Worm (Caenorhabditis elegans) whole organism, young adult: ENCODE data around the gene flp-5.

Experiments used
- hmg-20 ChIP-seq: fragments of 200-800 bp; sonication (Bioruptor generic); IDR thresholded peaks from 2 replicates; pipeline ENCODE4 v1.3.6; 2022; ENCODE audit warnings: missing genetic modification reagents, missing genetic modification characterization, missing compliant biosample characterization
- lin-40 ChIP-seq: sonication (generic microtip); optimal IDR thresholded peaks from 2 replicates; lab custom pipeline; 2016; ENCODE audit warnings: missing genetic modification characterization, mild to moderate bottlenecking, missing compliant biosample characterization, missing genotype, missing genetic modification reagents
- pha-4 ChIP-seq: fragments of 150-350 bp; sonication (generic microtip); optimal IDR thresholded peaks from 2 replicates; lab custom pipeline; 2014; ENCODE audit warnings: missing biosample characterization, missing genetic modification reagents, missing genetic modification characterization
- snpc-4 ChIP-seq, 5 experiments: fragments of 150-350 bp in 1 of 5; sonication (generic microtip) in 4 of 5; optimal IDR thresholded peaks; 2 replicates each; lab custom pipeline; 2014 to 2018; ENCODE audit warnings: missing genetic modification characterization in 5 of 5, missing biosample characterization in 3 of 5, antibody characterized with exemption in 2 of 5, mild to moderate bottlenecking in 2 of 5, missing compliant biosample characterization in 2 of 5, missing genotype in 2 of 5, moderate library complexity in 2 of 5, missing genetic modification reagents in 1 of 5
- tlf-1 ChIP-seq: fragments of 200-800 bp; sonication (Bioruptor generic); optimal IDR thresholded peaks from 2 replicates; lab custom pipeline; 2018; ENCODE audit warnings: mild to moderate bottlenecking, missing genetic modification characterization, missing compliant biosample characterization

- no peak for TF ChIP-seq pha-4 (tag; lab: Kevin White, UChicago)
- no peak for TF ChIP-seq snpc-4 (GFP tag; optimal IDR thresholded peaks at IDR 0.05; lab: Kevin White, UChicago)
- no peak for TF ChIP-seq snpc-4 (tag; optimal IDR thresholded peaks at IDR 0.05; lab: Kevin White, UChicago)
- TF ChIP-seq tlf-1 (GFP tag; lab: Kevin White, UChicago): no peak
- TF ChIP-seq lin-40 (tag; lab: Kevin White, UChicago): no peak
- TF ChIP-seq hmg-20 (GFP tag; lab: Robert Waterston, UW): no peak
Measured at ce11 chrX:8580217-8580616, 52.2 kb downstream of the flp-5 start, which contains the start of gene F18E9.4.
